Fruit fly (Drosophila melanogaster): ENCODE data around the gene CG11891.

The CG11891 gene

dm6 chr3R:25249145-25250141, 20.6 kb upstream of the CG11891 start, which contains the start of gene Nup358:
Gene Nup358, plus strand, starts transcription at chr3R:25249348.
- TF ChIP-seq CG33017 (tag; optimal IDR thresholded peaks at IDR 0.05): no peak
- TF ChIP-seq CG11617 (GFP tag; optimal IDR thresholded peaks at IDR 0.05): peak; percentile 30
- TF ChIP-seq CG7101 (tag; optimal IDR thresholded peaks at IDR 0.05): peak; percentile 28
- TF ChIP-seq ovo (GFP tag; optimal IDR thresholded peaks at IDR 0.05): peak; percentile 4
- peak; percentile 43 for TF ChIP-seq bab1 (GFP tag; optimal IDR thresholded peaks at IDR 0.05)
- peak; percentile 98 for TF ChIP-seq tj (GFP tag; optimal IDR thresholded peaks at IDR 0.05)
- peak; percentile 49 for TF ChIP-seq Mnt (GFP tag; optimal IDR thresholded peaks at IDR 0.05)
- TF ChIP-seq cnc (optimal IDR thresholded peaks at IDR 0.05): peak; percentile 20 to 70
- no peak for TF ChIP-seq CG12768 (GFP tag; optimal IDR thresholded peaks at IDR 0.05)
- no peak for TF ChIP-seq CG14711 (tag; optimal IDR thresholded peaks at IDR 0.05)
- peak; percentile 40 for TF ChIP-seq CG1620 (GFP tag; optimal IDR thresholded peaks at IDR 0.05)
- TF ChIP-seq pad (GFP tag; optimal IDR thresholded peaks at IDR 0.05): no peak

DNA sequence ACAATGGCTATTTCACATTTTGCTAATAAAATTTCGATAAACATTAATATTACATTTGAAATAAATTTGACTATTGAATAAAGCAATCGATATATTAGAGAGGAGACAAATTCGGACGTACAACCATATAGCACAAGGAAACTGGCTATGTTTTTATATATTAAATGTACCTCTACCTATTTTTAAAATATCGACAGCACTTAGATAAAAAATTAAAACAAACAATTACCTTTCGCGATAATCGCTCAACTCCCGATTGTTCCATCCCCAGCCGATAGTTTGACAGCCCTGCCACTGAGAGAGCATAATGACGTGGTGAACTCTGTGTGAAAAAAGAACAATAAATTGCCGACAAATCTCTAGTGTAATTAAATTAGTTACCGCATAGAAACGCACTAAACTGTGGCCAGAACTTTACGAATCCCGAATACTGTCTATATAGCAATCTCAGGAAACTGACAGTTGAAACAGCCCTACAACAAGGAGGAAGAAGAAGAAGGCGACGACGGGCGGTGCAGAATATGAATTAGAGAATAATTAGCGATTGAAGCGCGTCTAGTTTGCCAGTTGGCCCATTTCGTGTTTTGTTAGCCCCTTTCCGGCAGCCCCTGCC, 11.3 kb upstream of the CG11891 start, which contains the start of gene CG11857:
Gene CG11857 (plus strand): TSS at position 271 of the 613 bp plus-strand sequence.
- peak; percentile 84 for TF ChIP-seq cic (GFP tag; optimal IDR thresholded peaks at IDR 0.05)
- TF ChIP-seq CG11617 (GFP tag; optimal IDR thresholded peaks at IDR 0.05): peak; percentile 97
- peak; percentile 98 for TF ChIP-seq Hr96 (GFP tag; optimal IDR thresholded peaks at IDR 0.05)
- peak; percentile 98 for TF ChIP-seq Crg-1 (GFP tag; optimal IDR thresholded peaks at IDR 0.05)
- TF ChIP-seq toe (GFP tag; optimal IDR thresholded peaks at IDR 0.05): peak; percentile 99
- TF ChIP-seq Mnt (GFP tag; optimal IDR thresholded peaks at IDR 0.05): peak; percentile 92
- peak; percentile 94 for TF ChIP-seq CG14711 (tag; optimal IDR thresholded peaks at IDR 0.05)
- TF ChIP-seq Clk (GFP tag; optimal IDR thresholded peaks at IDR 0.05): peak; percentile 98
- peak; percentile 97 for TF ChIP-seq CG7045 (GFP tag; optimal IDR thresholded peaks at IDR 0.05)
- TF ChIP-seq CG7101 (tag; optimal IDR thresholded peaks at IDR 0.05): peak; percentile 98
- peak; percentile 89 for TF ChIP-seq pad (GFP tag; optimal IDR thresholded peaks at IDR 0.05)
- TF ChIP-seq CG12768 (GFP tag; optimal IDR thresholded peaks at IDR 0.05): peak; percentile 98
- no peak for TF ChIP-seq cnc (optimal IDR thresholded peaks at IDR 0.05)
- peak; percentile 98 for TF ChIP-seq bab1 (GFP tag; optimal IDR thresholded peaks at IDR 0.05)
- no peak for TF ChIP-seq kay (GFP tag; ENCODE audit: borderline replicate concordance)
- peak; percentile 94 for TF ChIP-seq ovo (GFP tag; optimal IDR thresholded peaks at IDR 0.05)
- peak; percentile 87 for TF ChIP-seq tj (GFP tag; optimal IDR thresholded peaks at IDR 0.05)
- peak; percentile 95 for TF ChIP-seq CG33017 (tag; optimal IDR thresholded peaks at IDR 0.05)
- TF ChIP-seq CG1620 (GFP tag; optimal IDR thresholded peaks at IDR 0.05): peak; percentile 99
- no peak for TF ChIP-seq CG5204 (GFP tag; optimal IDR thresholded peaks at IDR 0.05)

- peak; percentile 16 for TF ChIP-seq cic (GFP tag; optimal IDR thresholded peaks at IDR 0.05)
- TF ChIP-seq Crg-1 (GFP tag; optimal IDR thresholded peaks at IDR 0.05): no peak
Measured at dm6 chr3R:25260670-25261069, 9.3 kb upstream of the CG11891 start.

dm6 chr3R:25262322-25262761, 7.7 kb upstream of the CG11891 start, which contains the start of the genes Kdsr and CG11858:
Gene Kdsr, minus strand, starts transcription at chr3R:25262498.
Gene CG11858, plus strand, starts transcription at chr3R:25262741.
- peak; percentile 58 for TF ChIP-seq CG1620 (GFP tag; optimal IDR thresholded peaks at IDR 0.05)
- peak; percentile 24 for TF ChIP-seq ovo (GFP tag; optimal IDR thresholded peaks at IDR 0.05)
- peak; percentile 48 for TF ChIP-seq CG33017 (tag; optimal IDR thresholded peaks at IDR 0.05)
- TF ChIP-seq toe (GFP tag; optimal IDR thresholded peaks at IDR 0.05): no peak
- TF ChIP-seq tj (GFP tag; optimal IDR thresholded peaks at IDR 0.05): peak; percentile 39
- TF ChIP-seq bab1 (GFP tag; optimal IDR thresholded peaks at IDR 0.05): peak; percentile 84
- TF ChIP-seq kay (GFP tag; ENCODE audit: borderline replicate concordance): no peak
- TF ChIP-seq CG7045 (GFP tag; optimal IDR thresholded peaks at IDR 0.05): peak; percentile 42
- peak; percentile 75 for TF ChIP-seq cic (GFP tag; optimal IDR thresholded peaks at IDR 0.05)
- TF ChIP-seq CG5204 (GFP tag; optimal IDR thresholded peaks at IDR 0.05): no peak
- TF ChIP-seq CG11617 (GFP tag; optimal IDR thresholded peaks at IDR 0.05): peak; percentile 64
- peak; percentile 40 for TF ChIP-seq Clk (GFP tag; optimal IDR thresholded peaks at IDR 0.05)
- no peak for TF ChIP-seq cnc (optimal IDR thresholded peaks at IDR 0.05)
- TF ChIP-seq CG12768 (GFP tag; optimal IDR thresholded peaks at IDR 0.05): peak; percentile 66
- peak; percentile 83 for TF ChIP-seq Mnt (GFP tag; optimal IDR thresholded peaks at IDR 0.05)
- no peak for TF ChIP-seq Hr96 (GFP tag; optimal IDR thresholded peaks at IDR 0.05)
- TF ChIP-seq CG14711 (tag; optimal IDR thresholded peaks at IDR 0.05): peak; percentile 74
- peak; percentile 81 for TF ChIP-seq CG7101 (tag; optimal IDR thresholded peaks at IDR 0.05)
- TF ChIP-seq pad (GFP tag; optimal IDR thresholded peaks at IDR 0.05): peak; percentile 44
- TF ChIP-seq Crg-1 (GFP tag; optimal IDR thresholded peaks at IDR 0.05): peak; percentile 27

DNA sequence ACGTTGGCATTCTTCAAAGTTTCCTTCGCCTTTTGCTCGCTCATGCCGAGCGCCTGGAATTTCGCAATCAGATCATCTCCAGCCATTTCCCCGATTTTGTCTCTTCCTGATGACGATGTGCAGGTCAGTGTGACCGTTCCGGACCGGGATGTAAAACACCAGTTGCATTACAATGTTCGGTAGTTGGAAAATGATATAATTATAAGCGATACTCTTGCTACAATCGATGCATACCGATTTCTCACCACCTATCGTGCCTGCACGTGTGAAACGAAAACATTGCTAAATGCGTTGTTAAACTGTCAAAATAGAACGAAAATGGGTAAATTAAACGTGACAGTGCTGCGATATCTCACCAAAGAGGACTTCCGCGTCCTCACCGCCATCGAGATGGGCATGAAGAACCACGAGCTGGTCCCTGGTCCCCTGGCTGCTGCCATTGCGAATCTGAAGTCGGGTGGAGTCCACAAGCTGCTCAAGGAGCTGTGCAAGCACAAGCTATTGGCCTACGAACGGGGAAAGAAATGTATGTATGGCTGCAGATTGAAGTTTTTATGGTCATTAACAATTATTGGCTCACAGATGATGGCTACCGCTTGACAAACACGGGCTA, 4.3 kb upstream of the CG11891 start, which contains the start of the genes GlnRS and RIOK2:
Gene GlnRS (minus strand): TSS at position 133 of the 613 bp plus-strand sequence.
Gene RIOK2 (plus strand): TSS at position 256 of the 613 bp plus-strand sequence.
- TF ChIP-seq CG12768 (GFP tag; optimal IDR thresholded peaks at IDR 0.05) (no peak), CG14711 (tag; optimal IDR thresholded peaks at IDR 0.05) (peak; percentile 4), bab1 (GFP tag; optimal IDR thresholded peaks at IDR 0.05) (peak; percentile 73), cnc (optimal IDR thresholded peaks at IDR 0.05) (no peak), tj (GFP tag; optimal IDR thresholded peaks at IDR 0.05) (peak; percentile 21), CG33017 (tag; optimal IDR thresholded peaks at IDR 0.05) (no peak), Clk (GFP tag; optimal IDR thresholded peaks at IDR 0.05) (peak; percentile 3), Hr96 (GFP tag; optimal IDR thresholded peaks at IDR 0.05) (no peak), cic (GFP tag; optimal IDR thresholded peaks at IDR 0.05) (peak; percentile 30), ovo (GFP tag; optimal IDR thresholded peaks at IDR 0.05) (no peak), CG7045 (GFP tag; optimal IDR thresholded peaks at IDR 0.05) (no peak), toe (GFP tag; optimal IDR thresholded peaks at IDR 0.05) (no peak), pad (GFP tag; optimal IDR thresholded peaks at IDR 0.05) (peak; percentile 26), Crg-1 (GFP tag; optimal IDR thresholded peaks at IDR 0.05) (peak; percentile 4), CG1620 (GFP tag; optimal IDR thresholded peaks at IDR 0.05) (no peak), kay (GFP tag; ENCODE audit: borderline replicate concordance) (no peak), CG11617 (GFP tag; optimal IDR thresholded peaks at IDR 0.05) (peak; percentile 18), CG7101 (tag; optimal IDR thresholded peaks at IDR 0.05) (peak; percentile 39), CG5204 (GFP tag; optimal IDR thresholded peaks at IDR 0.05) (no peak), Mnt (GFP tag; optimal IDR thresholded peaks at IDR 0.05) (peak; percentile 100)

Measured in whole organism, adult.